Worm (Caenorhabditis elegans) whole organism, L4/young adult: ENCODE data around the gene sri-25.
"Not testable (repeated sequence)": the region's sequence is repeated elsewhere in the genome, so short reads cannot be mapped to it uniquely, and the experiment has no call there.

ENCODE experiments used
- W03F9.2 ChIP-seq: fragments of 150-350 bp; optimal IDR thresholded peaks from 2 replicates; lab custom pipeline; 2014; ENCODE audit warnings: missing biosample characterization, missing genetic modification characterization
- dao-5 ChIP-seq: sonication (generic microtip); optimal IDR thresholded peaks from 2 replicates; lab custom pipeline; 2016; ENCODE audit warnings: missing genotype, missing genetic modification characterization, moderate library complexity, missing compliant biosample characterization
- him-1 ChIP-seq: sonication (generic microtip); optimal IDR thresholded peaks from 2 replicates; lab custom pipeline; 2016; ENCODE audit warnings: missing genotype, missing genetic modification reagents, missing genetic modification characterization, missing compliant biosample characterization

ce11 chrV:15211869-15212268 is 4.9 kb upstream of the sri-25 start, which contains the start of gene sri-24:
- TF ChIP-seq W03F9.2 (tag; lab: Kevin White, UChicago); dao-5; him-1 (tag; lab: Kevin White, UChicago): not testable (repeated sequence)
